Fruit fly (Drosophila melanogaster): ENCODE results near the gene CG17991.
A peak's percentile ranks its signal among the peaks of the same experiment; 100 is the strongest.

CG17991 gene

DNA sequence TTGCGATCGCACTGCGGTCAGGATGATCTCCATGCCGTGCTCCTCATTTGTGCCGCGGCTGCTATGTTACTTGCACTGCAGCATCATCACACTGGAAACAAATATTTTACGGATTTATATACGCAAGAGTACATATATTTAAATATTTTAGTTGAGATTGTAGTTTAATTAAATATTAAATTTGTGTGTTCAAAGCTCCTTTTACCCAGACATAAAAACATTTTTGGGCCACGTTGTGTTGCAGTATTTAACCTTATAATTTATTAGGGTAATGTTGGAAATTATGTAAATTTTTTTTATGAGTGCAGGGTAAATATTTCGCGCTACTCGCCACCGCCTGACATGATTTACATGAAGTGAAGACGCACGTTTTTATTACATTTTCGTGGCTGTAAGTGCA lies 43.5 kb upstream of the CG17991 start (continued):
- TF ChIP-seq CG2678 (tag; optimal IDR thresholded peaks at IDR 0.05) = no peak
- no peak for TF ChIP-seq Aef1 (GFP tag; IDR thresholded peaks at IDR 0.05)
- no peak for TF ChIP-seq Dfd (GFP tag; optimal IDR thresholded peaks at IDR 0.05)
- peak; percentile 34 for TF ChIP-seq dmrt11E (tag; optimal IDR thresholded peaks at IDR 0.05)
- TF ChIP-seq cg (GFP tag; optimal IDR thresholded peaks at IDR 0.05) = no peak
- no peak for TF ChIP-seq NK7.1 (GFP tag; optimal IDR thresholded peaks at IDR 0.05)
- TF ChIP-seq CrebB (tag; optimal IDR thresholded peaks at IDR 0.05) = no peak
- TF ChIP-seq sna (GFP tag; IDR thresholded peaks at IDR 0.05; ENCODE audit: partially characterized antibody) = no peak
- no peak for TF ChIP-seq D (optimal IDR thresholded peaks at IDR 0.05)
- TF ChIP-seq D (GFP tag; optimal IDR thresholded peaks at IDR 0.05) = no peak
- no peak for TF ChIP-seq slp2 (GFP tag; optimal IDR thresholded peaks at IDR 0.05)
- peak; percentile 1 for TF ChIP-seq gsb-n (tag; optimal IDR thresholded peaks at IDR 0.05)
- peak in 1 of 3 experiments; percentile 10 for TF ChIP-seq lola (GFP tag; optimal IDR thresholded peaks at IDR 0.05)
- TF ChIP-seq dimm (GFP tag; IDR thresholded peaks at IDR 0.05) = no peak
- no peak for TF ChIP-seq Lim3 (GFP tag; IDR thresholded peaks at IDR 0.05)
- TF ChIP-seq CG1529 (GFP tag; optimal IDR thresholded peaks at IDR 0.05) = no peak
- TF ChIP-seq Hr78 (GFP tag; optimal IDR thresholded peaks at IDR 0.05) = no peak
- no peak for TF ChIP-seq grau (tag; optimal IDR thresholded peaks at IDR 0.05)
- no peak for TF ChIP-seq CG11560 (tag; IDR thresholded peaks at IDR 0.05)
- TF ChIP-seq Dref (GFP tag; IDR thresholded peaks at IDR 0.05) = no peak
- peak; percentile 31; the same call in 1 of the 2 replicates for TF ChIP-seq Xrp1 (GFP tag; IDR thresholded peaks at IDR 0.05)
- TF ChIP-seq cas (GFP tag; IDR thresholded peaks at IDR 0.05) = no peak
- TF ChIP-seq CG14710 (tag; optimal IDR thresholded peaks at IDR 0.05) = no peak
- TF ChIP-seq CG4328 (GFP tag; optimal IDR thresholded peaks at IDR 0.05) = no peak
- TF ChIP-seq CG16815 (GFP tag; optimal IDR thresholded peaks at IDR 0.05) = no peak
- TF ChIP-seq prd (optimal IDR thresholded peaks at IDR 0.05) = no peak
- no peak for TF ChIP-seq prd (GFP tag; IDR thresholded peaks at IDR 0.05)
- no peak for TF ChIP-seq Antp (GFP tag; optimal IDR thresholded peaks at IDR 0.05)
- no peak for TF ChIP-seq eve (GFP tag; optimal IDR thresholded peaks at IDR 0.05)
- no peak for TF ChIP-seq Dip2 (GFP tag; IDR thresholded peaks at IDR 0.05)
- TF ChIP-seq dmrt99B (tag; optimal IDR thresholded peaks at IDR 0.05) = no peak
- no peak for TF ChIP-seq CG15479 (GFP tag; optimal IDR thresholded peaks at IDR 0.05)
- no peak for TF ChIP-seq CG6765 (GFP tag; optimal IDR thresholded peaks at IDR 0.05)
- no peak for TF ChIP-seq salm (tag; optimal IDR thresholded peaks at IDR 0.05)
- TF ChIP-seq NC2β (GFP tag; optimal IDR thresholded peaks at IDR 0.05) = no peak
- no peak for TF ChIP-seq CG10209 (GFP tag; optimal IDR thresholded peaks at IDR 0.05)
- TF ChIP-seq CG1792 (GFP tag; optimal IDR thresholded peaks at IDR 0.05) = no peak
- no peak for TF ChIP-seq Deaf1 (tag; optimal IDR thresholded peaks at IDR 0.05)
- no peak for TF ChIP-seq CG7556 (GFP tag; optimal IDR thresholded peaks at IDR 0.05)
- TF ChIP-seq CG11093 (GFP tag; IDR thresholded peaks at IDR 0.05) = no peak
- TF ChIP-seq CG18262 (tag; optimal IDR thresholded peaks at IDR 0.05) = peak; percentile 12
- no peak for TF ChIP-seq schlank (tag; optimal IDR thresholded peaks at IDR 0.05)
- TF ChIP-seq otp (GFP tag; IDR thresholded peaks at IDR 0.05) = no peak
- TF ChIP-seq CG13287 (GFP tag; IDR thresholded peaks at IDR 0.05; ENCODE audit: partially characterized antibody) = no peak
- TF ChIP-seq Nf-YC (tag; optimal IDR thresholded peaks at IDR 0.05) = no peak
- no peak for TF ChIP-seq sd (tag; optimal IDR thresholded peaks at IDR 0.05)
- TF ChIP-seq mld (GFP tag; IDR thresholded peaks at IDR 0.05; ENCODE audit: partially characterized antibody) = no peak
- TF ChIP-seq crol (GFP tag; IDR thresholded peaks at IDR 0.05) = no peak
- peak; percentile 23 for TF ChIP-seq CG10979 (tag; optimal IDR thresholded peaks at IDR 0.05)
- TF ChIP-seq nom (GFP tag; optimal IDR thresholded peaks at IDR 0.05) = no peak
- TF ChIP-seq CG3995 (GFP tag; optimal IDR thresholded peaks at IDR 0.05) = no peak
- no peak for TF ChIP-seq Hsf (GFP tag; optimal IDR thresholded peaks at IDR 0.05)
